Worm (Caenorhabditis elegans) whole organism, L4 larva: ENCODE data around the gene T24H10.5.

Experiments
- F26F4.8 ChIP-seq: fragments of 200-800 bp; sonication (Bioruptor generic); conservative IDR thresholded peaks from 2 replicates; pipeline ENCODE4 v1.3.6; 2022; ENCODE audit warnings: missing genetic modification characterization, missing compliant biosample characterization
- Y48G9A.11 ChIP-seq: fragments of 200-800 bp; sonication (Bioruptor generic); IDR thresholded peaks from 2 replicates; pipeline ENCODE4 v1.3.6; 2022; ENCODE audit warnings: missing genetic modification reagents, missing genetic modification characterization, missing compliant biosample characterization
- aha-1 ChIP-seq: fragments of 150-350 bp; peaks from one replicate; lab custom pipeline; 2014; ENCODE audit warnings: missing biosample characterization, missing genetic modification characterization
- aly-2 ChIP-seq: sonication (generic microtip); optimal IDR thresholded peaks from 2 replicates; lab custom pipeline; 2018; ENCODE audit warnings: missing biosample characterization, missing genetic modification characterization
- attf-4 ChIP-seq: sonication (generic microtip); optimal IDR thresholded peaks from 3 replicates; lab custom pipeline; 2017; ENCODE audit warnings: missing biosample characterization, missing genetic modification characterization
- ceh-44 ChIP-seq: fragments of 200-800 bp; sonication (Bioruptor generic); IDR thresholded peaks from 2 replicates; pipeline ENCODE4 v1.3.6; 2022; ENCODE audit warnings: missing genetic modification reagents, missing genetic modification characterization, missing compliant biosample characterization
- ceh-82 ChIP-seq: sonication (generic microtip); optimal IDR thresholded peaks from 2 replicates; lab custom pipeline; 2017; ENCODE audit warnings: missing biosample characterization, missing genetic modification characterization
- daf-16 ChIP-seq, 3 experiments: sonication (generic microtip); optimal IDR thresholded peaks; 2 replicates each; lab custom pipeline; 2016 to 2017; ENCODE audit warnings: missing genetic modification characterization in 3 of 3, missing genetic modification reagents in 3 of 3, mild to moderate bottlenecking in 2 of 3, missing compliant biosample characterization in 2 of 3, missing biosample characterization in 1 of 3, moderate library complexity in 1 of 3
- daf-19 ChIP-seq: fragments of 200-800 bp; sonication (Bioruptor generic); conservative IDR thresholded peaks from 2 replicates; pipeline ENCODE4 v1.3.6; 2022; ENCODE audit warnings: missing genetic modification characterization, missing compliant biosample characterization
- dmd-6 ChIP-seq: fragments of 200-800 bp; sonication (Bioruptor generic); IDR thresholded peaks from 2 replicates; pipeline ENCODE4 v1.3.6; 2022; ENCODE audit warnings: missing genetic modification reagents, missing genetic modification characterization, missing compliant biosample characterization
- duxl-1 ChIP-seq: sonication (generic microtip); optimal IDR thresholded peaks from 2 replicates; lab custom pipeline; 2016; ENCODE audit warnings: mild to moderate bottlenecking, missing genetic modification characterization, moderate library complexity, missing compliant biosample characterization; ENCODE audit not compliant: poor library complexity
- dve-1 ChIP-seq: sonication (generic microtip); optimal IDR thresholded peaks from 2 replicates; lab custom pipeline; 2017; ENCODE audit warnings: antibody characterized with exemption, mild to moderate bottlenecking, missing genetic modification characterization, missing compliant biosample characterization; ENCODE audit not compliant: insufficient read depth
- egl-27 ChIP-seq: sonication (generic microtip); optimal IDR thresholded peaks from 3 replicates; lab custom pipeline; 2017; ENCODE audit warnings: missing biosample characterization, missing genetic modification reagents, missing genetic modification characterization
- hif-1 ChIP-seq, 2 experiments: sonication (generic microtip); optimal IDR thresholded peaks; 2 replicates each; lab custom pipeline; 2016 to 2017; ENCODE audit warnings: missing compliant biosample characterization in 2 of 2, missing genetic modification characterization in 2 of 2, missing genetic modification reagents in 2 of 2, missing genotype in 2 of 2, mild to moderate bottlenecking in 1 of 2
- hlh-11 ChIP-seq: fragments of 200-800 bp; sonication (Bioruptor generic); optimal IDR thresholded peaks from 2 replicates; lab custom pipeline; 2018; ENCODE audit warnings: mild to moderate bottlenecking, missing genetic modification characterization, missing compliant biosample characterization
- hlh-30 ChIP-seq: sonication (generic microtip); optimal IDR thresholded peaks from 2 replicates; lab custom pipeline; 2017; ENCODE audit warnings: antibody characterized with exemption, mild to moderate bottlenecking, missing genetic modification characterization, missing compliant biosample characterization; ENCODE audit not compliant: insufficient read depth
- lin-15B ChIP-seq: fragments of 150-350 bp; sonication (generic microtip); optimal IDR thresholded peaks from 3 replicates; lab custom pipeline; 2014; ENCODE audit warnings: missing biosample characterization, missing genetic modification characterization
- lin-29 ChIP-seq: fragments of 200-800 bp; sonication (Bioruptor generic); IDR thresholded peaks from 2 replicates; pipeline ENCODE4 v1.3.6; 2022; ENCODE audit warnings: missing genetic modification reagents, missing genetic modification characterization, missing compliant biosample characterization
- lin-38 ChIP-seq: fragments of 200-800 bp; sonication (Bioruptor generic); IDR thresholded peaks from 2 replicates; pipeline ENCODE4 v1.3.6; 2022; ENCODE audit warnings: missing genetic modification reagents, missing genetic modification characterization, missing compliant biosample characterization
- lin-39 ChIP-seq: fragments of 150-350 bp; optimal IDR thresholded peaks from 2 replicates; lab custom pipeline; 2014; ENCODE audit warnings: missing biosample characterization, missing genetic modification reagents, missing genetic modification characterization
- lir-3 ChIP-seq: sonication (generic microtip); optimal IDR thresholded peaks from 2 replicates; lab custom pipeline; 2016; ENCODE audit warnings: mild to moderate bottlenecking, missing genetic modification characterization, missing compliant biosample characterization
- madf-9 ChIP-seq: fragments of 200-800 bp; sonication (Bioruptor generic); conservative IDR thresholded peaks from 2 replicates; pipeline ENCODE4 v1.3.6; 2022; ENCODE audit warnings: missing genetic modification reagents, missing genetic modification characterization, missing compliant biosample characterization
- mdl-1 ChIP-seq, 2 experiments: fragments of 150-350 bp in 1 of 2; sonication (generic microtip) in 1 of 2; optimal IDR thresholded peaks; 2 replicates each; lab custom pipeline; 2014 to 2017; ENCODE audit warnings: missing biosample characterization in 2 of 2, missing genetic modification characterization in 2 of 2
- mep-1 ChIP-seq: fragments of 150-350 bp; sonication (generic microtip); optimal IDR thresholded peaks from 3 replicates; lab custom pipeline; 2014; ENCODE audit warnings: missing biosample characterization, missing genetic modification characterization
- mxl-2 ChIP-seq: fragments of 200-800 bp; sonication (Bioruptor generic); conservative IDR thresholded peaks from 2 replicates; pipeline ENCODE4 v1.3.6; 2022; ENCODE audit warnings: missing genetic modification reagents, missing genetic modification characterization, missing compliant biosample characterization
- mxl-3 ChIP-seq: fragments of 200-800 bp; sonication (Bioruptor generic); optimal IDR thresholded peaks from 2 replicates; lab custom pipeline; 2018; ENCODE audit warnings: mild to moderate bottlenecking, missing genetic modification characterization, missing compliant biosample characterization
- nhr-102 ChIP-seq: sonication (generic microtip); optimal IDR thresholded peaks from 2 replicates; lab custom pipeline; 2016; ENCODE audit warnings: mild to moderate bottlenecking, missing genetic modification characterization, moderate library complexity, missing compliant biosample characterization
- nhr-11 ChIP-seq: fragments of 150-350 bp; optimal IDR thresholded peaks from 2 replicates; lab custom pipeline; 2014; ENCODE audit warnings: missing biosample characterization, missing genetic modification characterization
- nhr-237 ChIP-seq: sonication (generic microtip); optimal IDR thresholded peaks from 2 replicates; lab custom pipeline; 2017; ENCODE audit warnings: missing biosample characterization, missing genetic modification characterization
- nhr-25 ChIP-seq: sonication (generic microtip); optimal IDR thresholded peaks from 2 replicates; lab custom pipeline; 2017; ENCODE audit warnings: missing genetic modification characterization, mild to moderate bottlenecking, missing compliant biosample characterization, antibody characterized with exemption, moderate library complexity, borderline replicate concordance; ENCODE audit not compliant: insufficient read depth
- nhr-28 ChIP-seq: fragments of 150-350 bp; optimal IDR thresholded peaks from 2 replicates; lab custom pipeline; 2014; ENCODE audit warnings: missing biosample characterization, missing genetic modification characterization
- nhr-48 ChIP-seq: sonication (generic microtip); optimal IDR thresholded peaks from 2 replicates; lab custom pipeline; 2016; ENCODE audit warnings: mild to moderate bottlenecking, missing genetic modification characterization, missing compliant biosample characterization
- php-3 ChIP-seq: fragments of 200-800 bp; sonication (Bioruptor generic); IDR thresholded peaks from 2 replicates; pipeline ENCODE4 v1.3.6; 2022; ENCODE audit warnings: missing genetic modification reagents, missing genetic modification characterization, missing compliant biosample characterization
- pqm-1 ChIP-seq: sonication (generic microtip); optimal IDR thresholded peaks from 2 replicates; lab custom pipeline; 2017; ENCODE audit warnings: missing biosample characterization, missing genetic modification characterization
- rbr-2 ChIP-seq: sonication (generic microtip); optimal IDR thresholded peaks from 2 replicates; lab custom pipeline; 2016; ENCODE audit warnings: missing genotype, missing genetic modification characterization, missing compliant biosample characterization
- snpc-4 ChIP-seq: fragments of 150-350 bp; optimal IDR thresholded peaks from 2 replicates; lab custom pipeline; 2014; ENCODE audit warnings: missing biosample characterization, missing genetic modification characterization
- unc-62 ChIP-seq, 3 experiments: fragments of 150-350 bp in 1 of 3; sonication (generic microtip); optimal IDR thresholded peaks in 2 of 3; peaks in 1 of 3; 1 replicate in 1 of 3; 2 replicates in 2 of 3; lab custom pipeline; 2014 to 2017; ENCODE audit warnings: missing biosample characterization in 3 of 3, missing genetic modification characterization in 3 of 3, missing genetic modification reagents in 3 of 3, missing genotype in 1 of 3

The T24H10.5 gene

ce11 chrII:9074492-9074891 lies 26.4 kb upstream of the T24H10.5 start:
- TF ChIP-seq snpc-4 (tag; lab: Kevin White, UChicago): no peak
- TF ChIP-seq unc-62 (GFP tag; optimal IDR thresholded peaks at IDR 0.05 in 1 of 2; lab: Kevin White, UChicago): peak in 1 of 2 experiments; percentile 97
- no peak for TF ChIP-seq unc-62 (tag; optimal IDR thresholded peaks at IDR 0.05; lab: Kevin White, UChicago)
- TF ChIP-seq madf-9 (GFP tag; lab: Robert Waterston, UW): no peak
- no peak for TF ChIP-seq rbr-2 (tag; lab: Kevin White, UChicago)

- TF ChIP-seq Y48G9A.11 (GFP tag; lab: Robert Waterston, UW): no peak
- no peak for TF ChIP-seq lir-3 (tag; lab: Kevin White, UChicago)
- no peak for TF ChIP-seq dve-1 (tag; lab: Kevin White, UChicago)
- TF ChIP-seq pqm-1: peak; percentile 57
- no peak for TF ChIP-seq daf-19 (GFP tag; lab: Robert Waterston, UW)
- no peak for TF ChIP-seq php-3 (GFP tag; lab: Robert Waterston, UW)
- TF ChIP-seq hif-1 (tag; optimal IDR thresholded peaks at IDR 0.05; lab: Kevin White, UChicago): no peak
- TF ChIP-seq egl-27 (tag; lab: Kevin White, UChicago): no peak
- no peak for TF ChIP-seq lin-29 (GFP tag; lab: Robert Waterston, UW)
- peak; percentile 73 for TF ChIP-seq mxl-3 (GFP tag; lab: Kevin White, UChicago)
- peak; percentile 13 for TF ChIP-seq nhr-28
- TF ChIP-seq ceh-44 (GFP tag; lab: Robert Waterston, UW): no peak
- TF ChIP-seq hlh-30 (tag; lab: Kevin White, UChicago): peak; percentile 53
- no peak for TF ChIP-seq attf-4 (tag; lab: Kevin White, UChicago)
- TF ChIP-seq nhr-48 (tag; lab: Kevin White, UChicago): no peak
- no peak for TF ChIP-seq lin-38 (GFP tag; lab: Robert Waterston, UW)
- TF ChIP-seq mxl-2 (GFP tag; lab: Robert Waterston, UW): no peak
- TF ChIP-seq F26F4.8 (GFP tag; lab: Robert Waterston, UW): no peak
- peak; percentile 92 for TF ChIP-seq aha-1 (tag; lab: Kevin White, UChicago)
- TF ChIP-seq duxl-1 (tag; lab: Kevin White, UChicago): no peak
- TF ChIP-seq nhr-102 (tag; lab: Kevin White, UChicago): no peak
- peak in 1 of 2 experiments; percentile 9 for TF ChIP-seq mdl-1 (tag; optimal IDR thresholded peaks at IDR 0.05; lab: Kevin White, UChicago)
- TF ChIP-seq lin-39: no peak
- no peak for TF ChIP-seq nhr-25
- TF ChIP-seq nhr-237 (tag; lab: Kevin White, UChicago): no peak
- TF ChIP-seq mep-1 (tag; lab: Kevin White, UChicago): no peak
- TF ChIP-seq lin-15B: no peak
- peak; percentile 35 for TF ChIP-seq dmd-6 (GFP tag; lab: Robert Waterston, UW)
These were observed 24.6 kb upstream of the T24H10.5 start for ce11 chrII:9076098-9076879.

ce11 chrII:9078351-9078750 lies 22.5 kb upstream of the T24H10.5 start:
- TF ChIP-seq aly-2 (tag; lab: Kevin White, UChicago) (no peak), ceh-82 (tag; lab: Kevin White, UChicago) (no peak), unc-62 (GFP tag; optimal IDR thresholded peaks at IDR 0.05 in 1 of 2; lab: Kevin White, UChicago) (peak in 1 of 2 experiments; percentile 97), unc-62 (tag; optimal IDR thresholded peaks at IDR 0.05; lab: Kevin White, UChicago) (no peak), hlh-11 (peak; percentile 67), daf-16 (GFP tag; optimal IDR thresholded peaks at IDR 0.05; lab: Kevin White, UChicago) (peak in 1 of 2 experiments; percentile 91), daf-16 (tag; optimal IDR thresholded peaks at IDR 0.05; lab: Kevin White, UChicago) (no peak), nhr-11 (tag; lab: Kevin White, UChicago) (peak; percentile 24)
